Fruit fly (Drosophila melanogaster): ENCODE results near the gene Dic61B.

The Dic61B gene

DNA sequence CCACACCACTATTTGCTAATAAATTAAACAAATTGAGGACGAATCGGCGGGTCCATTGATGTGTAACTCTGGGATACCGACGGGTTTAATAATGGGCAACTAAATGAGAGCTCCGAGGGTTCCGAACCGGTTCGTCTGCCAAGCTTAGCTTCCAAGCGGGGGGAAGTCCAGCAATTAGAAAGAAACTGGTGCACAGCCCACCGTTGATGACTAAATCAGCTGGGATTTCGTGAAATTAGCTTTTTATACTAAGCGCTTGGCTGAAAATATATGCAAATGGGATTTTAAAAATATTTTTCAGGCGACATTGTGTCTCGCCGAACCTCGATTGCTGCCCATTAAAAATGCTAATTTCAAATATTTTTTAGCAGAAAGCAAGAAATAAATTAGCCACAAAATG, 24.9 kb downstream of the Dic61B start:
- TF ChIP-seq Eip78C (GFP tag) (peak; percentile 2), CG4318 (GFP tag; optimal IDR thresholded peaks at IDR 0.05) (no peak)

DNA sequence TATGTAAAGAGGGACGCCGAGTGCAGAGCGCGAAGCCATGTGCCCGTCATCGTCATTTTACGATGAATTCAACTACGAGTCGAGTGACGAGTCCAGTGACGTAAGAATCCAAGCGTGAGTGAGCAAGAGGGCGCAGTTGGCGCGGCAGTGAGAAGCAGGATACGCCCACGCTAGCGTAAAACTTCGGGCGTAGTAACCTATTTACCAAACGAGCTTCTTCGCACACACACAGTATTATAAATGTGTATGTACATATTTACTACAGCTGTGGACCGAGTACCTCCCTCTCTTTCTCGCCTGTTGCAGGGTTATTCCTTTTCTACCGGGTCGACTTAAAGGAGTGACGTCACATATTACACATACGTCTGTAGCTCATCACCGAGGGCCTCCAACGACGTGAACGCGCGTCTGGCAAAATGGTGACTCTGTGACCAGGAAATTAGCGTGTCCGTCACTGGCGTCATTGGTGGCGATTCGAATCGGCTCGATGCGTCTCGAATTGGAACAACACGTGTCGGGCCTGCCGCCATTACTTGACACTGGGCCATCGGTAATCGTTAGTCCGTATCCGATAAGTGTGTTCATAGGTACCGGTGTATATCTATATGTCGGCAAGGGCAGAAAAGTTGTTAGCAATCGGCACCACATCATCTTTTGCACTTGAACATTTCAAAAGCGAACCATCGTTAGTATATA, 28.5 kb downstream of the Dic61B start:
- TF ChIP-seq fkh (GFP tag; optimal IDR thresholded peaks at IDR 0.05) (peak; percentile 26), CG4318 (GFP tag; optimal IDR thresholded peaks at IDR 0.05) (no peak), net (GFP tag; optimal IDR thresholded peaks at IDR 0.05) (no peak), Ets96B (tag; optimal IDR thresholded peaks at IDR 0.05) (no peak)

dm6 chr3L:119390-119789, 33.0 kb downstream of the Dic61B start:
- TF ChIP-seq svp (GFP tag) (no peak), Blimp-1 (GFP tag; optimal IDR thresholded peaks at IDR 0.05) (no peak), vri (GFP tag; optimal IDR thresholded peaks at IDR 0.05) (no peak), CG32006 (GFP tag; optimal IDR thresholded peaks at IDR 0.05) (no peak), fkh (GFP tag; optimal IDR thresholded peaks at IDR 0.05) (peak; percentile 45)

dm6 chr3L:109936-110335, 42.5 kb downstream of the Dic61B start:
- TF ChIP-seq CG7368 (GFP tag; optimal IDR thresholded peaks at IDR 0.05) = no peak
- TF ChIP-seq acj6 (GFP tag; optimal IDR thresholded peaks at IDR 0.05) = no peak
- TF ChIP-seq Sox102F (GFP tag; optimal IDR thresholded peaks at IDR 0.05) = no peak
- peak; percentile 25 for TF ChIP-seq CG32006 (GFP tag; optimal IDR thresholded peaks at IDR 0.05)
- TF ChIP-seq Lpt (GFP tag; optimal IDR thresholded peaks at IDR 0.05) = no peak
- TF ChIP-seq Hr4 (GFP tag; optimal IDR thresholded peaks at IDR 0.05) = no peak
- no peak for TF ChIP-seq fd85E (GFP tag; optimal IDR thresholded peaks at IDR 0.05)
- no peak for TF ChIP-seq ss (GFP tag; optimal IDR thresholded peaks at IDR 0.05)
- no peak for TF ChIP-seq vri (GFP tag; optimal IDR thresholded peaks at IDR 0.05)
- TF ChIP-seq Ets96B (tag; optimal IDR thresholded peaks at IDR 0.05) = peak; percentile 18
- no peak for TF ChIP-seq dsx (GFP tag; optimal IDR thresholded peaks at IDR 0.05; ENCODE audit: poor library complexity, severe bottlenecking)
- TF ChIP-seq CG3032 (tag; optimal IDR thresholded peaks at IDR 0.05) = peak; percentile 31
- TF ChIP-seq pdm3 (GFP tag; optimal IDR thresholded peaks at IDR 0.05) = no peak
- TF ChIP-seq spab (GFP tag; optimal IDR thresholded peaks at IDR 0.05) = no peak
- TF ChIP-seq Eip78C (GFP tag) = peak; percentile 47
- TF ChIP-seq CG10631 (GFP tag; optimal IDR thresholded peaks at IDR 0.05) = no peak
- no peak for TF ChIP-seq CG6854 (GFP tag; optimal IDR thresholded peaks at IDR 0.05)
- TF ChIP-seq fkh (GFP tag; optimal IDR thresholded peaks at IDR 0.05) = no peak
- TF ChIP-seq CG10669 (GFP tag; optimal IDR thresholded peaks at IDR 0.05) = no peak
- TF ChIP-seq CG1621 (tag; optimal IDR thresholded peaks at IDR 0.05) = no peak
- TF ChIP-seq topi (GFP tag; optimal IDR thresholded peaks at IDR 0.05) = no peak
- TF ChIP-seq Eip93F (GFP tag; optimal IDR thresholded peaks at IDR 0.05) = no peak
- no peak for TF ChIP-seq fd59A (GFP tag; optimal IDR thresholded peaks at IDR 0.05)
- no peak for TF ChIP-seq Hr38 (GFP tag; optimal IDR thresholded peaks at IDR 0.05)
- no peak for TF ChIP-seq CG34406 (GFP tag; optimal IDR thresholded peaks at IDR 0.05)
- TF ChIP-seq CG8632 (GFP tag; optimal IDR thresholded peaks at IDR 0.05) = no peak
- no peak for TF ChIP-seq esn (GFP tag; optimal IDR thresholded peaks at IDR 0.05)
- no peak for TF ChIP-seq Gug (GFP tag; IDR thresholded peaks at IDR 0.05)
- no peak for TF ChIP-seq CG8119 (GFP tag; IDR thresholded peaks at IDR 0.05)
- TF ChIP-seq Smox (GFP tag; optimal IDR thresholded peaks at IDR 0.05) = no peak
- no peak for TF ChIP-seq dac (GFP tag; optimal IDR thresholded peaks at IDR 0.05)
- TF ChIP-seq Sox15 (GFP tag; optimal IDR thresholded peaks at IDR 0.05) = no peak
- TF ChIP-seq CG6792 (GFP tag; optimal IDR thresholded peaks at IDR 0.05) = no peak
- no peak for TF ChIP-seq CG15336 (GFP tag; IDR thresholded peaks at IDR 0.05)
- TF ChIP-seq CG6276 (GFP tag; optimal IDR thresholded peaks at IDR 0.05) = no peak
- no peak for TF ChIP-seq Sox14 (GFP tag; optimal IDR thresholded peaks at IDR 0.05)
- TF ChIP-seq Met (GFP tag; optimal IDR thresholded peaks at IDR 0.05) = no peak
- no peak for TF ChIP-seq svp (GFP tag)
- TF ChIP-seq OdsH (GFP tag; optimal IDR thresholded peaks at IDR 0.05) = peak; percentile 7

Measured in whole organism, prepupa.